Fruit fly (Drosophila melanogaster): ENCODE results near the gene udt.

DNA sequence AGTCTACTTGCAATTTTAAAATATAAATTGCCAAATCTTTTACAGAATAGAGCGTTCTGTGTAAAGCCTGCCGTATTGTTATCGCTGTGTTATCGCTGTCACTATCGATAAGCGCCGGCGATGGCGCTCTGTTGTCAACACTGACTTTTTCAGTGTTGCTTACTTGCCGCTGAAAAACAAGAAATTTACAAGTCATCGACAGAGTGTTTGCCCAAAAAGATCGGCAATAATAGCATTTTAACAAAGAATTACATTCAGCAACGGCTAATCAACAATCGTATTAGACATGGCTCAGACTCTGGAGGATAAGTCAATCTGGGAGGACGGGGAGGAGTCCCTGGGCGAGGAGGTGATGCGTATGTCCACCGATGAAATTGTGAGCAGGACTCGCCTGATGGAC, 10.3 kb downstream of the udt start, which contains the start of the genes RanBP3 and Rpt5:
- TF ChIP-seq psq (optimal IDR thresholded peaks at IDR 0.05) (no peak), ttk (optimal IDR thresholded peaks at IDR 0.05) (no peak)

All from Kc167 (cell line).